Fruit fly (Drosophila melanogaster) whole organism, embryonic: Measurements from ENCODE around the gene CG4297.
"Not testable (repeated sequence)": the region's sequence is repeated elsewhere in the genome, so short reads cannot be mapped to it uniquely, and the experiment has no call there.

ENCODE experiments used
- CG11560 ChIP-seq: fragments of 200-800 bp; sonication (Bioruptor generic); IDR thresholded peaks from 3 replicates; pipeline ENCODE4 v1.3.6; 2022; ENCODE audit warnings: missing biosample characterization, missing genetic modification characterization
- CG11695 ChIP-seq: fragments of 200-800 bp; sonication (Bioruptor generic); IDR thresholded peaks from 3 replicates; pipeline ENCODE4 v1.3.6; 2022; ENCODE audit warnings: missing biosample characterization, missing genetic modification characterization
- CG12071 ChIP-seq: fragments of 200-800 bp; sonication (Bioruptor generic); optimal IDR thresholded peaks from 3 replicates; lab custom pipeline; 2018; ENCODE audit warnings: missing biosample characterization, mild to moderate bottlenecking, missing genetic modification characterization
- CG14710 ChIP-seq: fragments of 200-800 bp; sonication (Bioruptor generic); optimal IDR thresholded peaks from 3 replicates; lab custom pipeline; 2019; ENCODE audit warnings: missing biosample characterization, mild to moderate bottlenecking, missing genetic modification characterization, moderate library complexity
- CG16813 ChIP-seq: fragments of 200-800 bp; sonication (Bioruptor generic); IDR thresholded peaks from 3 replicates; pipeline ENCODE4 v1.3.6; 2022; ENCODE audit warnings: missing biosample characterization, missing genetic modification characterization; ENCODE audit not compliant: partially characterized antibody
- CG1792 ChIP-seq: fragments of 200-800 bp; sonication (Bioruptor generic); optimal IDR thresholded peaks from 2 replicates; lab custom pipeline; 2016; ENCODE audit warnings: missing biosample characterization, missing genetic modification characterization
- CG18262 ChIP-seq: fragments of 200-800 bp; optimal IDR thresholded peaks from 3 replicates; lab custom pipeline; 2019; ENCODE audit warnings: missing biosample characterization, mild to moderate bottlenecking, missing genetic modification characterization, moderate library complexity
- CG2116 ChIP-seq: fragments of 200-800 bp; sonication (Bioruptor generic); optimal IDR thresholded peaks from 3 replicates; lab custom pipeline; 2018; ENCODE audit warnings: missing biosample characterization, mild to moderate bottlenecking, missing genetic modification characterization
- CG2712 ChIP-seq: fragments of 200-800 bp; optimal IDR thresholded peaks from 3 replicates; lab custom pipeline; 2019; ENCODE audit warnings: missing biosample characterization, mild to moderate bottlenecking, missing genetic modification characterization, moderate library complexity
- CG34422 ChIP-seq: fragments of 200-800 bp; sonication (Bioruptor generic); IDR thresholded peaks from 3 replicates; pipeline ENCODE4 v1.3.6; 2022; ENCODE audit warnings: missing biosample characterization, missing genetic modification characterization
- CG43689 ChIP-seq: fragments of 200-800 bp; sonication (Bioruptor generic); IDR thresholded peaks from 2 replicates; pipeline ENCODE4 v1.3.6; 2022; ENCODE audit warnings: missing biosample characterization, missing genetic modification characterization
- CG4854 ChIP-seq: fragments of 200-800 bp; sonication (Bioruptor generic); optimal IDR thresholded peaks from 2 replicates; lab custom pipeline; 2016; ENCODE audit warnings: missing biosample characterization, missing genetic modification characterization, inconsistent platforms
- CG7556 ChIP-seq: fragments of 200-800 bp; sonication (Bioruptor generic); optimal IDR thresholded peaks from 2 replicates; lab custom pipeline; 2017; ENCODE audit warnings: missing biosample characterization, mild to moderate bottlenecking, missing genetic modification characterization
- CG9932 ChIP-seq: fragments of 200-800 bp; sonication (Bioruptor generic); IDR thresholded peaks from 2 replicates; pipeline ENCODE4 v1.3.6; 2022; ENCODE audit warnings: missing biosample characterization, missing genetic modification characterization
- D19A ChIP-seq: fragments of 200-800 bp; optimal IDR thresholded peaks from 3 replicates; lab custom pipeline; 2019; ENCODE audit warnings: missing biosample characterization, mild to moderate bottlenecking, missing genetic modification characterization, moderate library complexity
- Dref ChIP-seq: fragments of 200-800 bp; sonication (Bioruptor generic); IDR thresholded peaks from 2 replicates; pipeline ENCODE4 v1.3.6; 2022; ENCODE audit warnings: missing biosample characterization, missing genetic modification characterization
- Elba2 ChIP-seq: fragments of 200-800 bp; sonication (Bioruptor generic); optimal IDR thresholded peaks from 3 replicates; lab custom pipeline; 2016; ENCODE audit warnings: missing biosample characterization, missing genetic modification characterization
- Gsc ChIP-seq: fragments of 200-800 bp; sonication (Bioruptor generic); IDR thresholded peaks from 2 replicates; pipeline ENCODE4 v1.3.6; 2022; ENCODE audit warnings: missing biosample characterization, missing genetic modification characterization
- HLH4C ChIP-seq: fragments of 200-800 bp; sonication (Bioruptor generic); IDR thresholded peaks from 3 replicates; pipeline ENCODE4 v1.3.6; 2022; ENCODE audit warnings: missing biosample characterization, missing genetic modification characterization; ENCODE audit not compliant: partially characterized antibody
- Hey ChIP-seq: fragments of 200-800 bp; sonication (Bioruptor generic); optimal IDR thresholded peaks from 3 replicates; lab custom pipeline; 2018; ENCODE audit warnings: missing biosample characterization, mild to moderate bottlenecking, missing genetic modification characterization
- HmgZ ChIP-seq: fragments of 200-800 bp; sonication (Bioruptor generic); optimal IDR thresholded peaks from 2 replicates; lab custom pipeline; 2018; ENCODE audit warnings: missing biosample characterization, mild to moderate bottlenecking, missing genetic modification characterization
- Lhr ChIP-seq: fragments of 200-800 bp; sonication (Bioruptor generic); optimal IDR thresholded peaks from 3 replicates; lab custom pipeline; 2017; ENCODE audit warnings: mild to moderate bottlenecking, missing biosample characterization, missing genetic modification reagents, missing genetic modification characterization
- MBD-R2 ChIP-seq: fragments of 200-800 bp; sonication (Bioruptor generic); IDR thresholded peaks from 2 replicates; pipeline ENCODE4 v1.3.6; 2022; ENCODE audit warnings: missing biosample characterization, missing genetic modification characterization
- Myb ChIP-seq: fragments of 200-800 bp; sonication (Bioruptor generic); optimal IDR thresholded peaks from 2 replicates; lab custom pipeline; 2016; ENCODE audit warnings: missing biosample characterization, missing genetic modification characterization
- Nf-YC ChIP-seq: fragments of 200-800 bp; optimal IDR thresholded peaks from 3 replicates; lab custom pipeline; 2019; ENCODE audit warnings: missing biosample characterization, mild to moderate bottlenecking, missing genetic modification characterization, moderate library complexity
- Opbp ChIP-seq: fragments of 200-800 bp; sonication (Bioruptor generic); IDR thresholded peaks from 3 replicates; pipeline ENCODE4 v1.3.6; 2022; ENCODE audit warnings: missing biosample characterization, missing genetic modification characterization; ENCODE audit not compliant: partially characterized antibody
- PHDP ChIP-seq: fragments of 200-800 bp; sonication (Bioruptor generic); optimal IDR thresholded peaks from 3 replicates; lab custom pipeline; 2018; ENCODE audit warnings: missing biosample characterization, mild to moderate bottlenecking, missing genetic modification characterization, moderate library complexity
- Scr ChIP-seq: fragments of 200-800 bp; sonication (Bioruptor generic); IDR thresholded peaks from 2 replicates; pipeline ENCODE4 v1.3.6; 2022; ENCODE audit warnings: missing biosample characterization, missing genetic modification characterization; ENCODE audit not compliant: partially characterized antibody
- Sry-β ChIP-seq: fragments of 200-800 bp; sonication (Bioruptor generic); optimal IDR thresholded peaks from 2 replicates; lab custom pipeline; 2018; ENCODE audit warnings: missing biosample characterization, mild to moderate bottlenecking, missing genetic modification characterization, moderate library complexity
- Trl ChIP-seq, 3 experiments: fragments of >200 bp in 2 of 3; fragments of 200-800 bp in 1 of 3; sonication (Bioruptor generic) in 1 of 3; optimal IDR thresholded peaks; 2 replicates in 1 of 3; 3 replicates in 2 of 3; lab custom pipeline; 2016 to 2017; ENCODE audit warnings: missing biosample characterization in 1 of 3, missing genetic modification characterization in 1 of 3
- Xbp1 ChIP-seq: fragments of 200-800 bp; sonication (Bioruptor generic); optimal IDR thresholded peaks from 3 replicates; lab custom pipeline; 2016; ENCODE audit warnings: missing biosample characterization, mild to moderate bottlenecking, missing genetic modification characterization
- ab ChIP-seq: fragments of 200-800 bp; sonication (Bioruptor generic); optimal IDR thresholded peaks from 2 replicates; lab custom pipeline; 2016; ENCODE audit warnings: missing biosample characterization, missing genetic modification characterization
- bowl ChIP-seq: fragments of 200-800 bp; sonication (Bioruptor generic); IDR thresholded peaks from 2 replicates; pipeline ENCODE4 v1.3.6; 2022; ENCODE audit warnings: missing biosample characterization, missing genetic modification characterization
- cas ChIP-seq: fragments of 200-800 bp; sonication (Bioruptor generic); IDR thresholded peaks from 2 replicates; pipeline ENCODE4 v1.3.6; 2022; ENCODE audit warnings: missing biosample characterization, missing genetic modification characterization
- dan ChIP-seq: fragments of 200-800 bp; sonication (Bioruptor generic); IDR thresholded peaks from 2 replicates; pipeline ENCODE4 v1.3.6; 2022; ENCODE audit warnings: missing biosample characterization, missing genetic modification characterization
- fd3F ChIP-seq: fragments of 200-800 bp; sonication (Bioruptor generic); optimal IDR thresholded peaks from 2 replicates; lab custom pipeline; 2018; ENCODE audit warnings: missing biosample characterization, mild to moderate bottlenecking, missing genetic modification characterization, moderate library complexity
- hkb ChIP-seq, 2 experiments: fragments of 200-800 bp in 1 of 2; fragments of >200 bp in 1 of 2; sonication (Bioruptor generic) in 1 of 2; IDR thresholded peaks in 1 of 2; optimal IDR thresholded peaks in 1 of 2; 2 replicates each; pipeline versions ENCODE4 v1.3.6 to Lab custom; 2017 to 2022; ENCODE audit warnings: missing biosample characterization in 1 of 2, missing genetic modification characterization in 1 of 2
- inv ChIP-seq: fragments of 200-800 bp; sonication (Bioruptor generic); IDR thresholded peaks from 2 replicates; pipeline ENCODE4 v1.3.6; 2022; ENCODE audit warnings: missing biosample characterization, missing genetic modification characterization; ENCODE audit not compliant: partially characterized antibody
- ken ChIP-seq: fragments of 200-800 bp; sonication (Bioruptor generic); IDR thresholded peaks from 3 replicates; pipeline ENCODE4 v1.3.6; 2022; ENCODE audit warnings: missing biosample characterization, missing genetic modification characterization
- kni ChIP-seq: fragments of 200-800 bp; sonication (Bioruptor generic); optimal IDR thresholded peaks from 3 replicates; lab custom pipeline; 2017; ENCODE audit warnings: mild to moderate bottlenecking, missing biosample characterization, missing genetic modification reagents, missing genetic modification characterization
- ranshi ChIP-seq: fragments of 200-800 bp; sonication (Bioruptor generic); IDR thresholded peaks from 2 replicates; pipeline ENCODE4 v1.3.6; 2022; ENCODE audit warnings: missing biosample characterization, missing genetic modification characterization
- row ChIP-seq: fragments of 200-800 bp; sonication (Bioruptor generic); IDR thresholded peaks from 3 replicates; pipeline ENCODE4 v1.3.6; 2022; ENCODE audit warnings: missing biosample characterization, missing genetic modification characterization
- seq ChIP-seq: fragments of 200-800 bp; sonication (Bioruptor generic); IDR thresholded peaks from 2 replicates; pipeline ENCODE4 v1.3.6; 2022; ENCODE audit warnings: missing biosample characterization, missing genetic modification characterization
- slou ChIP-seq: fragments of 200-800 bp; sonication (Bioruptor generic); optimal IDR thresholded peaks from 3 replicates; lab custom pipeline; 2016; ENCODE audit warnings: missing biosample characterization, missing genetic modification characterization
- slp2 ChIP-seq: fragments of 200-800 bp; sonication (Bioruptor generic); optimal IDR thresholded peaks from 2 replicates; lab custom pipeline; 2016; ENCODE audit warnings: missing biosample characterization, missing genetic modification characterization
- stwl ChIP-seq: fragments of 200-800 bp; sonication (Bioruptor generic); optimal IDR thresholded peaks from 3 replicates; lab custom pipeline; 2018; ENCODE audit warnings: missing biosample characterization, mild to moderate bottlenecking, missing genetic modification characterization, moderate library complexity
- usp ChIP-seq: fragments of >200 bp; optimal IDR thresholded peaks from 2 replicates; lab custom pipeline; 2017; ENCODE audit warnings: missing biosample characterization, missing genetic modification characterization
- wor ChIP-seq: fragments of 200-800 bp; sonication (Bioruptor generic); IDR thresholded peaks from 2 replicates; pipeline ENCODE4 v1.3.6; 2022; ENCODE audit warnings: missing biosample characterization, missing genetic modification characterization

Gene CG4297

DNA sequence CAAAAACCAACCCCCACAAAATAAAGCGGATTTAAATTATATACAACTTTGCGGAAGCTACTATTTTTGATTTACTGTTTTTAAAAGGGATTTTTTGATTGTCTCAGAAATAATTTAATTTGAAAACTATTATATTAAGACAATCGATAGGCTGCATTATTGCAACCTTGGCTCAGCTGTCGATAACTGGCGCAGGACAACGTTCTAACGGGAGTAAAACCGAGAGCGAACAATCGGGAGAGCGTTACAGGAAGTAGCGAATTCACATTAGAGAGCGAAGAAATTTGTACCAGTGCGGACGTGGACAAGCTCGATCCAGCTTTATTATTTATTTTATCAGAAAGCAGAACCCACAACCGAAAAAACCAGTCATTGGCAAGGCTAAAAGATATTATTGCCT, 16.7 kb downstream of the CG4297 start, which contains the start of gene CG4133:
Gene CG4133, plus strand, starts transcription at position 258 of the 400 bp plus-strand sequence.
- TF ChIP-seq Dref (GFP tag; lab: Robert Waterston, UW) (peak; percentile 56), Trl (optimal IDR thresholded peaks at IDR 0.05; lab: Kevin White, UChicago) (peak; percentile 4 to 45), CG2116 (GFP tag; lab: Kevin White, UChicago) (peak; percentile 86), Opbp (GFP tag; lab: Robert Waterston, UW) (peak; percentile 20; the same call in 1 of the 3 replicates), Scr (GFP tag; lab: Robert Waterston, UW) (peak; percentile 35; the same call in 1 of the 2 replicates), CG16813 (peak; percentile 36; the same call in 1 of the 3 replicates)
- TF ChIP-seq Trl (GFP tag; optimal IDR thresholded peaks at IDR 0.05; lab: Kevin White, UChicago) = not testable (repeated sequence)
- TF ChIP-seq, all 482 proteins: peak for 6; not testable (repeated sequence) for 476

DNA sequence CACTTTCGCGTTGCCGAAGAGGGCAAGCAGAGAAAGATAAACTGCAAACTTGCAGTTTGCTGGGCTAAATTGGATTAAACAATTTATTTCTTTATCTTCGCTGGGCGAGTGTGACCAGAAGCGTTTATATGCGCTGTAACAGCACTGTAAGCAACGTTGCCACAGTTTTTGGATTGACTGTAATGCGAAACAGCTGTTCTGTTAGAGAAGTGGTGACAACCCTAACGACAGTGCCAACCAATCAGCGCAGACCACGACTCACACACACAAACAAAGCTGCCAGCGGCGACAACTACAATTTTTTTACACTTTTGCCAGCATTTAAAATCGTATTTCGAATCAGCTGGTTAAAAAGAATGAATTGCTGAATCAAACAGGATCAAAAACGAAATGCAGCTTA, 19.1 kb downstream of the CG4297 start, which contains the start of the genes crq and shv:
Gene crq, minus strand, starts transcription at position 153 of the 400 bp plus-strand sequence.
Gene shv, plus strand, starts transcription at position 237 of the 400 bp plus-strand sequence.
- TF ChIP-seq Nf-YC (peak; percentile 100), HLH4C (GFP tag; lab: Robert Waterston, UW) (no peak), Xbp1 (GFP tag; lab: Kevin White, UChicago) (peak; percentile 98), CG11560 (no peak), stwl (tag; lab: Kevin White, UChicago) (peak; percentile 95), CG12071 (GFP tag; lab: Kevin White, UChicago) (no peak), CG34422 (peak; percentile 52; the same call in 1 of the 3 replicates), Gsc (GFP tag; lab: Robert Waterston, UW) (no peak), ranshi (GFP tag; lab: Robert Waterston, UW) (no peak), row (GFP tag; lab: Robert Waterston, UW) (no peak), inv (GFP tag; lab: Robert Waterston, UW) (no peak), Elba2 (GFP tag; lab: Kevin White, UChicago) (peak; percentile 63), MBD-R2 (peak; percentile 95), cas (GFP tag; lab: Robert Waterston, UW) (no peak), wor (GFP tag; lab: Robert Waterston, UW) (no peak), CG11695 (no peak), D19A (tag; lab: Kevin White, UChicago) (no peak), hkb (optimal IDR thresholded peaks at IDR 0.05; lab: Kevin White, UChicago) (no peak), hkb (GFP tag; IDR thresholded peaks at IDR 0.05; lab: Robert Waterston, UW) (no peak), usp (GFP tag; lab: Kevin White, UChicago) (no peak), CG2712 (tag; lab: Kevin White, UChicago) (peak; percentile 34), CG43689 (GFP tag; lab: Robert Waterston, UW) (no peak), dan (no peak), kni (GFP tag; lab: Kevin White, UChicago) (no peak), slp2 (GFP tag; lab: Kevin White, UChicago) (no peak), bowl (GFP tag; lab: Robert Waterston, UW) (no peak), CG1792 (GFP tag; lab: Kevin White, UChicago) (no peak), Hey (tag; lab: Kevin White, UChicago) (no peak), ken (no peak), CG4854 (GFP tag; lab: Kevin White, UChicago) (no peak), CG18262 (tag; lab: Kevin White, UChicago) (no peak), HmgZ (tag; lab: Kevin White, UChicago) (peak; percentile 66), CG2116 (GFP tag; lab: Kevin White, UChicago) (peak; percentile 42), Sry-β (GFP tag; lab: Kevin White, UChicago) (no peak), CG7556 (GFP tag; lab: Kevin White, UChicago) (no peak), CG14710 (peak; percentile 50), ab (GFP tag; lab: Kevin White, UChicago) (no peak), CG9932 (GFP tag; lab: Robert Waterston, UW) (no peak), slou (GFP tag; lab: Kevin White, UChicago) (no peak), Myb (GFP tag; lab: Kevin White, UChicago) (peak; percentile 54), fd3F (GFP tag; lab: Kevin White, UChicago) (no peak), PHDP (tag; lab: Kevin White, UChicago) (no peak), seq (GFP tag; lab: Robert Waterston, UW) (no peak), Lhr (GFP tag; lab: Kevin White, UChicago) (peak; percentile 84)
